Fruit fly (Drosophila melanogaster) whole organism, adult: Measurements from ENCODE around the gene Scsalpha2.

Experiments used
- CG11617 ChIP-seq: fragments of 200-800 bp; sonication (Bioruptor generic); optimal IDR thresholded peaks from 2 replicates; lab custom pipeline; 2017; ENCODE audit warnings: mild to moderate bottlenecking, missing biosample characterization, missing genetic modification reagents, missing genetic modification characterization
- CG12768 ChIP-seq: fragments of 200-800 bp; sonication (Bioruptor generic); optimal IDR thresholded peaks from 2 replicates; lab custom pipeline; 2017; ENCODE audit warnings: missing biosample characterization, missing genetic modification characterization, mild to moderate bottlenecking, moderate library complexity, missing genetic modification reagents
- CG14711 ChIP-seq: fragments of 200-800 bp; sonication (Bioruptor generic); optimal IDR thresholded peaks from 2 replicates; lab custom pipeline; 2018; ENCODE audit warnings: missing biosample characterization, mild to moderate bottlenecking, missing genetic modification characterization, moderate library complexity
- CG1620 ChIP-seq: fragments of 200-800 bp; sonication (Bioruptor generic); optimal IDR thresholded peaks from 2 replicates; lab custom pipeline; 2016; ENCODE audit warnings: missing biosample characterization, missing genetic modification characterization
- CG33017 ChIP-seq: fragments of 200-800 bp; sonication (Bioruptor generic); optimal IDR thresholded peaks from 2 replicates; lab custom pipeline; 2018; ENCODE audit warnings: missing biosample characterization, mild to moderate bottlenecking, missing genetic modification characterization, moderate library complexity
- CG5204 ChIP-seq: fragments of 200-800 bp; sonication (Bioruptor generic); optimal IDR thresholded peaks from 2 replicates; lab custom pipeline; 2016; ENCODE audit warnings: missing biosample characterization, missing genetic modification characterization
- CG7045 ChIP-seq: fragments of 200-800 bp; sonication (Bioruptor generic); optimal IDR thresholded peaks from 2 replicates; lab custom pipeline; 2017; ENCODE audit warnings: missing biosample characterization, mild to moderate bottlenecking, missing genetic modification characterization
- CG7101 ChIP-seq: fragments of 200-800 bp; sonication (Bioruptor generic); optimal IDR thresholded peaks from 2 replicates; lab custom pipeline; 2018; ENCODE audit warnings: missing biosample characterization, mild to moderate bottlenecking, missing genetic modification characterization, moderate library complexity
- Clk ChIP-seq: fragments of 200-800 bp; sonication (Bioruptor generic); optimal IDR thresholded peaks from 2 replicates; lab custom pipeline; 2017; ENCODE audit warnings: missing biosample characterization, missing genetic modification characterization
- Crg-1 ChIP-seq: fragments of 200-800 bp; sonication (Bioruptor generic); optimal IDR thresholded peaks from 2 replicates; lab custom pipeline; 2016; ENCODE audit warnings: missing biosample characterization, missing genetic modification characterization
- Hr96 ChIP-seq: fragments of 200-800 bp; sonication (Bioruptor generic); optimal IDR thresholded peaks from 2 replicates; lab custom pipeline; 2016; ENCODE audit warnings: missing biosample characterization, missing genetic modification characterization
- Mnt ChIP-seq: fragments of 200-800 bp; sonication (Bioruptor generic); optimal IDR thresholded peaks from 2 replicates; lab custom pipeline; 2016; ENCODE audit warnings: missing biosample characterization, mild to moderate bottlenecking, missing genetic modification characterization
- bab1 ChIP-seq: fragments of 200-800 bp; sonication (Bioruptor generic); optimal IDR thresholded peaks from 3 replicates; lab custom pipeline; 2019; ENCODE audit warnings: missing biosample characterization, mild to moderate bottlenecking, missing genetic modification characterization, moderate library complexity
- cic ChIP-seq: fragments of 200-800 bp; sonication (Bioruptor generic); optimal IDR thresholded peaks from 2 replicates; lab custom pipeline; 2017; ENCODE audit warnings: missing biosample characterization, mild to moderate bottlenecking, missing genetic modification characterization, moderate library complexity
- cnc ChIP-seq, 2 experiments: fragments of >200 bp; optimal IDR thresholded peaks; 2 replicates each; lab custom pipeline; 2017
- kay ChIP-seq: fragments of 200-800 bp; sonication (Bioruptor generic); peaks from one replicate; lab custom pipeline; 2016; ENCODE audit warnings: missing biosample characterization, missing genetic modification characterization, borderline replicate concordance
- ovo ChIP-seq: fragments of 200-800 bp; sonication (Bioruptor generic); optimal IDR thresholded peaks from 2 replicates; lab custom pipeline; 2016; ENCODE audit warnings: missing biosample characterization, missing genetic modification characterization
- pad ChIP-seq: fragments of 200-800 bp; sonication (Bioruptor generic); optimal IDR thresholded peaks from 3 replicates; lab custom pipeline; 2017; ENCODE audit warnings: missing biosample characterization, missing genetic modification characterization, mild to moderate bottlenecking, moderate library complexity, missing genetic modification reagents
- tj ChIP-seq: fragments of 200-800 bp; sonication (Bioruptor generic); optimal IDR thresholded peaks from 3 replicates; lab custom pipeline; 2017; ENCODE audit warnings: missing biosample characterization, mild to moderate bottlenecking, missing genetic modification characterization, moderate library complexity
- toe ChIP-seq: fragments of 200-800 bp; sonication (Bioruptor generic); optimal IDR thresholded peaks from 2 replicates; lab custom pipeline; 2016; ENCODE audit warnings: missing biosample characterization, missing genetic modification characterization

Scsalpha2 gene

dm6 chr3R:19486422-19486821 is 23.6 kb upstream of the Scsalpha2 start:
- no peak for TF ChIP-seq CG14711
- no peak for TF ChIP-seq tj (GFP tag; lab: Kevin White, UChicago)
- TF ChIP-seq kay (GFP tag; lab: Kevin White, UChicago) = no peak
- no peak for TF ChIP-seq ovo (GFP tag; lab: Kevin White, UChicago)
- no peak for TF ChIP-seq Crg-1
- TF ChIP-seq CG11617 (GFP tag; lab: Kevin White, UChicago) = no peak
- TF ChIP-seq CG7101 = no peak
- TF ChIP-seq Mnt (GFP tag; lab: Kevin White, UChicago) = no peak
- no peak for TF ChIP-seq Hr96 (GFP tag; lab: Kevin White, UChicago)
- TF ChIP-seq CG7045 (GFP tag; lab: Kevin White, UChicago) = no peak
- TF ChIP-seq toe = no peak
- no peak for TF ChIP-seq bab1 (GFP tag; lab: Kevin White, UChicago)
- TF ChIP-seq CG33017 (tag; lab: Kevin White, UChicago) = no peak
- no peak for TF ChIP-seq CG1620 (GFP tag; lab: Kevin White, UChicago)
- TF ChIP-seq Clk (GFP tag; lab: Kevin White, UChicago) = no peak
- no peak for TF ChIP-seq cnc (optimal IDR thresholded peaks at IDR 0.05; lab: Kevin White, UChicago)

DNA sequence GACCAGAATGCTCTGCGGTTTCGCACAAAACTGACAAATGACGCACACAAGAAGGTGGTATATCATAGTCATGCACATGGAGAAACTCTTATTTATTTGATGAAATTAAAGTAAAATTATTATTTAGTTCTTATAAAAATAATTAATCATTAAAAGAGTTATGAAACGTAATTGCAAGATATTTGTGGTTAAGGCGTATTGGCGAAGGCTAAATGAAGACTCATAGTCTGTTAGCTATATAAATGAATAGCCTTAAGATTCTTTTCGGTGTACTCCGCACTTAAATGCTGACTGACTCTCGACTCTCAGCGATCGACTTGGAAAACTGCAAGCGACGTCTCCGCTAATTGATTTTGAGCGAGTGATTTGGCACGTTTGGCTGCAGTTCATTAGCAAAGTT is 13.6 kb upstream of the Scsalpha2 start:
- TF ChIP-seq kay (GFP tag; lab: Kevin White, UChicago) = no peak
- TF ChIP-seq tj (GFP tag; lab: Kevin White, UChicago) = no peak
- TF ChIP-seq CG1620 (GFP tag; lab: Kevin White, UChicago) = no peak
- no peak for TF ChIP-seq Clk (GFP tag; lab: Kevin White, UChicago)
- no peak for TF ChIP-seq Hr96 (GFP tag; lab: Kevin White, UChicago)
- TF ChIP-seq CG11617 (GFP tag; lab: Kevin White, UChicago) = no peak
- peak; percentile 3 for TF ChIP-seq CG33017 (tag; lab: Kevin White, UChicago)
- TF ChIP-seq ovo (GFP tag; lab: Kevin White, UChicago) = no peak
- no peak for TF ChIP-seq CG14711
- TF ChIP-seq bab1 (GFP tag; lab: Kevin White, UChicago) = peak; percentile 43

- TF ChIP-seq Clk (GFP tag; lab: Kevin White, UChicago) (no peak), CG14711 (no peak), CG1620 (GFP tag; lab: Kevin White, UChicago) (no peak), tj (GFP tag; lab: Kevin White, UChicago) (no peak), Mnt (GFP tag; lab: Kevin White, UChicago) (no peak)
Observed at dm6 chr3R:19474128-19474527, 11.3 kb upstream of the Scsalpha2 start.

dm6 chr3R:19472218-19472617 is 9.4 kb upstream of the Scsalpha2 start:
- TF ChIP-seq cic (GFP tag; lab: Kevin White, UChicago) = peak; percentile 7
- no peak for TF ChIP-seq cnc (optimal IDR thresholded peaks at IDR 0.05; lab: Kevin White, UChicago)
- no peak for TF ChIP-seq toe
- TF ChIP-seq Hr96 (GFP tag; lab: Kevin White, UChicago) = peak; percentile 22

dm6 chr3R:19470607-19471006 is 7.7 kb upstream of the Scsalpha2 start:
- no peak for TF ChIP-seq bab1 (GFP tag; lab: Kevin White, UChicago)

dm6 chr3R:19467464-19467863 is 4.6 kb upstream of the Scsalpha2 start:
- peak; percentile 23 for TF ChIP-seq ovo (GFP tag; lab: Kevin White, UChicago)
- no peak for TF ChIP-seq Clk (GFP tag; lab: Kevin White, UChicago)
- TF ChIP-seq Crg-1 = peak; percentile 17
- peak; percentile 30 for TF ChIP-seq CG7101

dm6 chr3R:19465286-19465685 is 2.4 kb upstream of the Scsalpha2 start:
- no peak for TF ChIP-seq toe
- TF ChIP-seq tj (GFP tag; lab: Kevin White, UChicago) = no peak
- TF ChIP-seq pad = no peak
- TF ChIP-seq cnc (optimal IDR thresholded peaks at IDR 0.05; lab: Kevin White, UChicago) = no peak
- no peak for TF ChIP-seq CG7045 (GFP tag; lab: Kevin White, UChicago)
- TF ChIP-seq kay (GFP tag; lab: Kevin White, UChicago) = peak; percentile 77

DNA sequence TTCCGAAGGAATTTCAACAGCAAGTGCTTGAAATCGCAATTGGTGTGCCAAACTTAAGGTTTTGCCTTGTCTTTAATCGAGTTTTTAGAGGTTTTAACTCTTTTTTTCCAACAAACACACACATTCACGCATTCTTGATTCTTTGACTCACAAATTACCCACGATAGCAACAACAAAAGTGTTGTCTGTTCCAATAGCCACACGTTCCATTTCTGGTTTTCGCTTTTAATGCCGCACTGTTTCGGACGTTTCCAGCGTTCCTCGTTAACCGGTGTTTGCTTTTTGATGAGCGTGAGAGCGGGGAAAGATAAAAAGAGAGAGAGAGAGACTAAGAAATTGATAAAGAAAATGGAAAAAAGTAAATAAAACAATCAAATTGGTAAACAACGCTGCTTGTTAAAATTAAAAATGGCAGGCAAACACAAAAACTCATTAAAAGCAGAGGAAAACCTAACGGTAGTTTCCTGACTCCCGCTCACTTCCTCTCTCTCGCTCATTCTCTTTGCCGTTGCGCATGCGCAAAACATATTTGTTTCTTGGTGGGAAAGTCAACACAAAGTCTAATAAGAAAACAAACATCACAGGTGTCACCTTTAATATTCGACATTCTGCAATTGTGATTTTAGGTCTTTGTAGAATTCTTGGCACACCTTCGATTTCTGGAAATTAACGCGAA is 1.1 kb upstream of the Scsalpha2 start:
- TF ChIP-seq CG5204 (no peak), toe (no peak), kay (GFP tag; lab: Kevin White, UChicago) (no peak), tj (GFP tag; lab: Kevin White, UChicago) (peak; percentile 5), CG1620 (GFP tag; lab: Kevin White, UChicago) (no peak), cic (GFP tag; lab: Kevin White, UChicago) (peak; percentile 39), CG33017 (tag; lab: Kevin White, UChicago) (no peak), cnc (optimal IDR thresholded peaks at IDR 0.05; lab: Kevin White, UChicago) (no peak), bab1 (GFP tag; lab: Kevin White, UChicago) (no peak), Hr96 (GFP tag; lab: Kevin White, UChicago) (no peak), CG7045 (GFP tag; lab: Kevin White, UChicago) (peak; percentile 14), ovo (GFP tag; lab: Kevin White, UChicago) (peak; percentile 92), CG12768 (peak; percentile 43), Mnt (GFP tag; lab: Kevin White, UChicago) (no peak), CG11617 (GFP tag; lab: Kevin White, UChicago) (peak; percentile 13), Crg-1 (peak; percentile 35), pad (peak; percentile 56), CG14711 (peak; percentile 26), Clk (GFP tag; lab: Kevin White, UChicago) (peak; percentile 24), CG7101 (peak; percentile 52)
